Fruit fly (Drosophila melanogaster): ENCODE results near the gene Nepl4.

dm6 chr2L:6391469-6391868 lies 23.8 kb downstream of the Nepl4 start:
- TF ChIP-seq CG8478 (optimal IDR thresholded peaks at IDR 0.05), result no peak
- TF ChIP-seq EcR (GFP tag; optimal IDR thresholded peaks at IDR 0.05), result no peak
- no peak for TF ChIP-seq psq (optimal IDR thresholded peaks at IDR 0.05)
- TF ChIP-seq pan (optimal IDR thresholded peaks at IDR 0.05), result no peak
- no peak for TF ChIP-seq Dll (optimal IDR thresholded peaks at IDR 0.05)
- no peak for TF ChIP-seq usp (GFP tag; optimal IDR thresholded peaks at IDR 0.05)

Data from whole organism.